Fruit fly (Drosophila melanogaster) whole organism, embryonic: Measurements from ENCODE around the gene CG18213.

Source experiments
- Asciz ChIP-seq: fragments of 200-800 bp; sonication (Bioruptor generic); optimal IDR thresholded peaks from 2 replicates; lab custom pipeline; 2017; ENCODE audit warnings: missing biosample characterization, mild to moderate bottlenecking, missing genetic modification characterization, missing genetic modification reagents
- Atf6 ChIP-seq: fragments of 200-800 bp; sonication (Bioruptor generic); IDR thresholded peaks from 2 replicates; pipeline ENCODE4 v1.3.6; 2022; ENCODE audit warnings: missing biosample characterization, missing genetic modification characterization
- B-H2 ChIP-seq: fragments of 200-800 bp; sonication (Bioruptor generic); optimal IDR thresholded peaks from 2 replicates; lab custom pipeline; 2018; ENCODE audit warnings: missing biosample characterization, mild to moderate bottlenecking, missing genetic modification characterization
- Blimp-1 ChIP-seq: fragments of 200-800 bp; sonication (Bioruptor generic); optimal IDR thresholded peaks from 3 replicates; lab custom pipeline; 2018; ENCODE audit warnings: missing biosample characterization, missing genetic modification characterization, mild to moderate bottlenecking, moderate library complexity, missing genetic modification reagents
- CG10366 ChIP-seq: fragments of 200-800 bp; sonication (Bioruptor generic); IDR thresholded peaks from 2 replicates; pipeline ENCODE4 v1.3.6; 2022; ENCODE audit warnings: missing biosample characterization, missing genetic modification characterization
- CG10462 ChIP-seq: fragments of 200-800 bp; sonication (Bioruptor generic); optimal IDR thresholded peaks from 2 replicates; lab custom pipeline; 2016; ENCODE audit warnings: missing biosample characterization, missing genetic modification characterization
- CG12219 ChIP-seq: fragments of 200-800 bp; sonication (Bioruptor generic); optimal IDR thresholded peaks from 3 replicates; lab custom pipeline; 2018; ENCODE audit warnings: missing biosample characterization, mild to moderate bottlenecking, missing genetic modification characterization
- CG13624 ChIP-seq: fragments of 200-800 bp; sonication (Bioruptor generic); optimal IDR thresholded peaks from 2 replicates; lab custom pipeline; 2016; ENCODE audit warnings: missing biosample characterization, missing genetic modification characterization
- CG14014 ChIP-seq: fragments of 200-800 bp; sonication (Bioruptor generic); IDR thresholded peaks from 2 replicates; pipeline ENCODE4 v1.3.6; 2022; ENCODE audit warnings: missing biosample characterization, missing genetic modification characterization
- CG16779 ChIP-seq: fragments of 200-800 bp; sonication (Bioruptor generic); IDR thresholded peaks from 2 replicates; pipeline ENCODE4 v1.3.6; 2022; ENCODE audit warnings: missing biosample characterization, missing genetic modification characterization
- CG16813 ChIP-seq: fragments of 200-800 bp; sonication (Bioruptor generic); IDR thresholded peaks from 3 replicates; pipeline ENCODE4 v1.3.6; 2022; ENCODE audit warnings: missing biosample characterization, missing genetic modification characterization; ENCODE audit not compliant: partially characterized antibody
- CG17328 ChIP-seq: fragments of 200-800 bp; sonication (Bioruptor generic); IDR thresholded peaks from 2 replicates; pipeline ENCODE4 v1.3.6; 2022; ENCODE audit warnings: missing biosample characterization, missing genetic modification characterization
- CG1832 ChIP-seq: fragments of 200-800 bp; sonication (Bioruptor generic); optimal IDR thresholded peaks from 2 replicates; lab custom pipeline; 2017; ENCODE audit warnings: missing biosample characterization, mild to moderate bottlenecking, missing genetic modification characterization, inconsistent platforms
- CG43689 ChIP-seq: fragments of 200-800 bp; sonication (Bioruptor generic); IDR thresholded peaks from 2 replicates; pipeline ENCODE4 v1.3.6; 2022; ENCODE audit warnings: missing biosample characterization, missing genetic modification characterization
- CG4820 ChIP-seq: fragments of 200-800 bp; sonication (Bioruptor generic); optimal IDR thresholded peaks from 3 replicates; lab custom pipeline; 2016; ENCODE audit warnings: missing biosample characterization, missing genetic modification characterization
- CG4854 ChIP-seq: fragments of 200-800 bp; sonication (Bioruptor generic); optimal IDR thresholded peaks from 2 replicates; lab custom pipeline; 2016; ENCODE audit warnings: missing biosample characterization, missing genetic modification characterization, inconsistent platforms
- CG5245 ChIP-seq: fragments of 200-800 bp; sonication (Bioruptor generic); optimal IDR thresholded peaks from 3 replicates; lab custom pipeline; 2016; ENCODE audit warnings: missing biosample characterization, missing genetic modification characterization
- CG6175 ChIP-seq: fragments of 200-800 bp; sonication (Bioruptor generic); IDR thresholded peaks from 3 replicates; pipeline ENCODE4 v1.3.6; 2022; ENCODE audit warnings: missing biosample characterization, missing genetic modification characterization
- CG7556 ChIP-seq: fragments of 200-800 bp; sonication (Bioruptor generic); optimal IDR thresholded peaks from 2 replicates; lab custom pipeline; 2017; ENCODE audit warnings: missing biosample characterization, mild to moderate bottlenecking, missing genetic modification characterization
- CoRest ChIP-seq: fragments of 200-800 bp; sonication (Bioruptor generic); optimal IDR thresholded peaks from 3 replicates; lab custom pipeline; 2018; ENCODE audit warnings: missing biosample characterization, mild to moderate bottlenecking, missing genetic modification characterization, moderate library complexity
- Fer3 ChIP-seq: fragments of 200-800 bp; sonication (Bioruptor generic); optimal IDR thresholded peaks from 2 replicates; lab custom pipeline; 2018; ENCODE audit warnings: missing biosample characterization, mild to moderate bottlenecking, missing genetic modification characterization, moderate library complexity
- Gsc ChIP-seq: fragments of 200-800 bp; sonication (Bioruptor generic); IDR thresholded peaks from 2 replicates; pipeline ENCODE4 v1.3.6; 2022; ENCODE audit warnings: missing biosample characterization, missing genetic modification characterization
- H15 ChIP-seq: fragments of 200-800 bp; sonication (Bioruptor generic); IDR thresholded peaks from 3 replicates; pipeline ENCODE4 v1.3.6; 2022; ENCODE audit warnings: missing biosample characterization, missing genetic modification characterization
- Hand ChIP-seq: fragments of 200-800 bp; sonication (Bioruptor generic); optimal IDR thresholded peaks from 2 replicates; lab custom pipeline; 2017; ENCODE audit warnings: mild to moderate bottlenecking, missing biosample characterization, missing genetic modification reagents, missing genetic modification characterization
- Myb ChIP-seq: fragments of 200-800 bp; sonication (Bioruptor generic); optimal IDR thresholded peaks from 2 replicates; lab custom pipeline; 2016; ENCODE audit warnings: missing biosample characterization, missing genetic modification characterization
- NC2α ChIP-seq: fragments of 200-800 bp; sonication (Bioruptor generic); optimal IDR thresholded peaks from 2 replicates; lab custom pipeline; 2016; ENCODE audit warnings: missing biosample characterization, missing genetic modification characterization
- NFAT ChIP-seq: fragments of 200-800 bp; sonication (Bioruptor generic); IDR thresholded peaks from 2 replicates; pipeline ENCODE4 v1.3.6; 2022; ENCODE audit warnings: missing biosample characterization, missing genetic modification characterization
- NK7.1 ChIP-seq: fragments of 200-800 bp; sonication (Bioruptor generic); optimal IDR thresholded peaks from 3 replicates; lab custom pipeline; 2016; ENCODE audit warnings: missing biosample characterization, missing genetic modification characterization
- Poxn ChIP-seq: fragments of 200-800 bp; sonication (Bioruptor generic); IDR thresholded peaks from 2 replicates; pipeline ENCODE4 v1.3.6; 2022; ENCODE audit warnings: missing biosample characterization, missing genetic modification characterization
- ac ChIP-seq: fragments of 200-800 bp; sonication (Bioruptor generic); optimal IDR thresholded peaks from 3 replicates; lab custom pipeline; 2017; ENCODE audit warnings: missing biosample characterization, mild to moderate bottlenecking, missing genetic modification characterization
- bcd ChIP-seq: fragments of 200-800 bp; sonication (Bioruptor generic); optimal IDR thresholded peaks from 2 replicates; lab custom pipeline; 2017; ENCODE audit warnings: missing biosample characterization, mild to moderate bottlenecking, missing genetic modification characterization
- cas ChIP-seq: fragments of 200-800 bp; sonication (Bioruptor generic); IDR thresholded peaks from 2 replicates; pipeline ENCODE4 v1.3.6; 2022; ENCODE audit warnings: missing biosample characterization, missing genetic modification characterization
- caup ChIP-seq: fragments of 200-800 bp; sonication (Bioruptor generic); optimal IDR thresholded peaks from 3 replicates; lab custom pipeline; 2017; ENCODE audit warnings: missing biosample characterization, mild to moderate bottlenecking, missing genetic modification characterization, moderate library complexity; ENCODE audit not compliant: severe bottlenecking
- dati ChIP-seq: fragments of 200-800 bp; sonication (Bioruptor generic); IDR thresholded peaks from 2 replicates; pipeline ENCODE4 v1.3.6; 2022; ENCODE audit warnings: missing biosample characterization, missing genetic modification characterization
- disco-r ChIP-seq: fragments of 200-800 bp; sonication (Bioruptor generic); optimal IDR thresholded peaks from 2 replicates; lab custom pipeline; 2016; ENCODE audit warnings: missing biosample characterization, missing genetic modification characterization
- fd64A ChIP-seq: fragments of 200-800 bp; sonication (Bioruptor generic); optimal IDR thresholded peaks from 3 replicates; lab custom pipeline; 2018; ENCODE audit warnings: missing biosample characterization, mild to moderate bottlenecking, missing genetic modification characterization
- fru ChIP-seq: fragments of >200 bp; optimal IDR thresholded peaks from 2 replicates; lab custom pipeline; 2017
- gcm2 ChIP-seq: fragments of 200-800 bp; sonication (Bioruptor generic); optimal IDR thresholded peaks from 2 replicates; lab custom pipeline; 2016; ENCODE audit warnings: missing biosample characterization, missing genetic modification characterization
- grau ChIP-seq: fragments of 200-800 bp; optimal IDR thresholded peaks from 3 replicates; lab custom pipeline; 2019; ENCODE audit warnings: missing biosample characterization, mild to moderate bottlenecking, missing genetic modification characterization, moderate library complexity
- grn ChIP-seq: fragments of 200-800 bp; sonication (Bioruptor generic); optimal IDR thresholded peaks from 3 replicates; lab custom pipeline; 2017; ENCODE audit warnings: missing biosample characterization, missing genetic modification characterization
- gt ChIP-seq: fragments of 200-800 bp; sonication (Bioruptor generic); IDR thresholded peaks from 2 replicates; pipeline ENCODE4 v1.3.6; 2022; ENCODE audit warnings: missing biosample characterization, missing genetic modification characterization
- lmd ChIP-seq: fragments of 200-800 bp; sonication (Bioruptor generic); IDR thresholded peaks from 2 replicates; pipeline ENCODE4 v1.3.6; 2022; ENCODE audit warnings: missing biosample characterization, missing genetic modification characterization
- odd ChIP-seq: fragments of 200-800 bp; sonication (Bioruptor generic); optimal IDR thresholded peaks from 2 replicates; lab custom pipeline; 2017; ENCODE audit warnings: missing biosample characterization, mild to moderate bottlenecking, missing genetic modification characterization
- p53 ChIP-seq: fragments of 200-800 bp; sonication (Bioruptor generic); optimal IDR thresholded peaks from 2 replicates; lab custom pipeline; 2016; ENCODE audit warnings: missing biosample characterization, missing genetic modification characterization
- pan ChIP-seq, 4 experiments: fragments of >200 bp in 3 of 4; fragments of 200-800 bp in 1 of 4; sonication (Bioruptor generic) in 1 of 4; optimal IDR thresholded peaks in 3 of 4; IDR thresholded peaks in 1 of 4; 2 replicates each; pipeline versions ENCODE4 v1.3.6 to Lab custom; 2017 to 2022; ENCODE audit warnings: missing biosample characterization in 2 of 4, missing genetic modification characterization in 2 of 4, mixed read lengths in 1 of 4
- shn ChIP-seq: fragments of 200-800 bp; sonication (Bioruptor generic); optimal IDR thresholded peaks from 3 replicates; lab custom pipeline; 2016; ENCODE audit warnings: missing biosample characterization, missing genetic modification characterization
- slbo ChIP-seq: fragments of 200-800 bp; sonication (Bioruptor generic); IDR thresholded peaks from 2 replicates; pipeline ENCODE4 v1.3.6; 2022; ENCODE audit warnings: missing biosample characterization, missing genetic modification characterization
- sug ChIP-seq: fragments of 200-800 bp; optimal IDR thresholded peaks from 2 replicates; lab custom pipeline; 2019; ENCODE audit warnings: missing biosample characterization, mild to moderate bottlenecking, missing genetic modification characterization, moderate library complexity
- twi ChIP-seq: fragments of 200-800 bp; optimal IDR thresholded peaks from 2 replicates; lab custom pipeline; 2019; ENCODE audit warnings: missing biosample characterization, mild to moderate bottlenecking, missing genetic modification characterization, moderate library complexity
- tx ChIP-seq: fragments of 200-800 bp; sonication (Bioruptor generic); optimal IDR thresholded peaks from 2 replicates; lab custom pipeline; 2016; ENCODE audit warnings: missing biosample characterization, missing genetic modification characterization
- wek ChIP-seq: fragments of 200-800 bp; sonication (Bioruptor generic); optimal IDR thresholded peaks from 3 replicates; lab custom pipeline; 2018; ENCODE audit warnings: missing biosample characterization, mild to moderate bottlenecking, missing genetic modification characterization, moderate library complexity

Gene CG18213

DNA sequence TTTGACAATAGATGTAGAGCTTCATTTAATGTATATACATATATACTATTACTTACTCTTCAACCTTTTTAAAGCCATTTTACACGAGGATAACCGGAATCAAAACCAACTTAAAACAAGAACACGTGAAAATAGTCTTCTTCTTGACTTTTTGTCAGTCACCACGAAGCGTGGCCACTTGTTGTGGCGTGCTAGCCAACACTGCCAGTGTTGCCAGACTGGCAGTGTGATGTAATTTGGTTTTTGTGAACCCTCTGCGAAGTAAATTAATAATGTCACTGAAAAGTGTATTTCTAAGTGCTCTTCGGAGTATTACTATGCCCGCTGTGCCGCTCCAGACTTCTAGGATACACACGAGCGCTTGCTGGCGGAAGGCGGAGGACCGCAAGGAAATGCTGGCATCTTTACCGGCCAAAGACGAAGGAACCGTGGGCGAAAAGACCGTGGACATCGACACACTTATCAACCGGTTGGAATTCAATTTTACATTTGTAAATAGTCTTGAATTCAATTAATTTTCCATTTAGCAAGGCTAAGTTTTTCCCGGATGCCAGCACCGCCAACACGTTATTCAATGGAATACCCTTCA lies 32.6 kb upstream of the CG18213 start, which contains the start of the genes Ns1 and mRpS11 (continued):
- TF ChIP-seq NFAT (peak; percentile 69; the same call in 1 of the 2 replicates), slbo (GFP tag; lab: Robert Waterston, UW) (peak; percentile 58), bcd (GFP tag; lab: Kevin White, UChicago) (peak; percentile 14), CG17328 (GFP tag; lab: Robert Waterston, UW) (no peak), H15 (GFP tag; lab: Robert Waterston, UW) (no peak), caup (peak; percentile 54), CG1832 (GFP tag; lab: Kevin White, UChicago) (no peak), Myb (GFP tag; lab: Kevin White, UChicago) (peak; percentile 50), Atf6 (GFP tag; lab: Robert Waterston, UW) (0 out of 2 replicates have a peak, but pooled peaks have one; percentile 7), Gsc (GFP tag; lab: Robert Waterston, UW) (no peak), NC2α (no peak), wek (GFP tag; lab: Kevin White, UChicago) (no peak), CG10366 (GFP tag; lab: Robert Waterston, UW) (no peak), CG4854 (peak; percentile 3), CG7556 (no peak), CG6175 (no peak), lmd (GFP tag; lab: Robert Waterston, UW) (no peak), CG13624 (peak; percentile 31), Asciz (GFP tag; lab: Kevin White, UChicago) (no peak), gcm2 (GFP tag; lab: Kevin White, UChicago) (no peak), Blimp-1 (no peak), CoRest (tag; lab: Kevin White, UChicago) (no peak), odd (GFP tag; lab: Kevin White, UChicago) (no peak), CG43689 (GFP tag; lab: Robert Waterston, UW) (no peak), NK7.1 (GFP tag; lab: Kevin White, UChicago) (no peak), sug (peak; percentile 54), CG4820 (peak; percentile 0), Fer3 (tag; lab: Kevin White, UChicago) (peak; percentile 19), CG10462 (GFP tag; lab: Kevin White, UChicago) (no peak), B-H2 (GFP tag; lab: Kevin White, UChicago) (peak; percentile 68), CG12219 (GFP tag; lab: Kevin White, UChicago) (no peak), twi (tag; lab: Kevin White, UChicago) (peak; percentile 34), ac (GFP tag; lab: Kevin White, UChicago) (no peak), p53 (GFP tag; lab: Kevin White, UChicago) (no peak), tx (GFP tag; lab: Kevin White, UChicago) (peak; percentile 33), CG14014 (GFP tag; lab: Robert Waterston, UW) (no peak), Hand (GFP tag; lab: Kevin White, UChicago) (no peak), CG16779 (GFP tag; lab: Robert Waterston, UW) (no peak), CG5245 (GFP tag; lab: Kevin White, UChicago) (no peak), CG16813 (GFP tag; lab: Robert Waterston, UW) (0 out of 3 replicates have a peak, but pooled peaks have one; percentile 13), grn (GFP tag; lab: Kevin White, UChicago) (no peak), fd64A (no peak), shn (GFP tag; lab: Kevin White, UChicago) (peak; percentile 30), fru (lab: Kevin White, UChicago) (no peak), Poxn (GFP tag; lab: Robert Waterston, UW) (no peak), dati (GFP tag; lab: Robert Waterston, UW) (no peak), gt (no peak), grau (tag; lab: Kevin White, UChicago) (peak; percentile 47), pan (optimal IDR thresholded peaks at IDR 0.05; lab: Kevin White, UChicago) (no peak), pan (GFP tag; optimal IDR thresholded peaks at IDR 0.05 in 1 of 2, IDR thresholded peaks at IDR 0.05 in 1 of 2) (no peak), disco-r (peak; percentile 3), cas (GFP tag; lab: Robert Waterston, UW) (no peak)
